Fruit fly (Drosophila melanogaster) whole organism, embryonic: ENCODE results near the gene CG10038.

Source experiments
- Atf3 ChIP-seq: fragments of 200-800 bp; sonication (Bioruptor generic); optimal IDR thresholded peaks from 3 replicates; lab custom pipeline; 2016; ENCODE audit warnings: missing biosample characterization, missing genetic modification characterization
- Bgb ChIP-seq: fragments of 200-800 bp; sonication (Bioruptor generic); IDR thresholded peaks from 2 replicates; pipeline ENCODE4 v1.3.6; 2022; ENCODE audit warnings: missing biosample characterization, missing genetic modification characterization; ENCODE audit not compliant: partially characterized antibody
- CG10462 ChIP-seq: fragments of 200-800 bp; sonication (Bioruptor generic); optimal IDR thresholded peaks from 2 replicates; lab custom pipeline; 2016; ENCODE audit warnings: missing biosample characterization, missing genetic modification characterization
- CG11085 ChIP-seq: fragments of 200-800 bp; sonication (Bioruptor generic); IDR thresholded peaks from 2 replicates; pipeline ENCODE4 v1.3.6; 2022; ENCODE audit warnings: missing biosample characterization, missing genetic modification characterization
- CG13775 ChIP-seq: fragments of 200-800 bp; sonication (Bioruptor generic); optimal IDR thresholded peaks from 3 replicates; lab custom pipeline; 2017; ENCODE audit warnings: missing biosample characterization, mild to moderate bottlenecking, missing genetic modification characterization
- CG15601 ChIP-seq: fragments of 200-800 bp; sonication (Bioruptor generic); optimal IDR thresholded peaks from 3 replicates; lab custom pipeline; 2019; ENCODE audit warnings: missing biosample characterization, mild to moderate bottlenecking, missing genetic modification characterization, moderate library complexity
- CG18476 ChIP-seq: fragments of 200-800 bp; sonication (Bioruptor generic); optimal IDR thresholded peaks from 2 replicates; lab custom pipeline; 2016; ENCODE audit warnings: missing biosample characterization, mild to moderate bottlenecking, missing genetic modification characterization
- CG18619 ChIP-seq: fragments of 200-800 bp; sonication (Bioruptor generic); optimal IDR thresholded peaks from 3 replicates; lab custom pipeline; 2017; ENCODE audit warnings: missing biosample characterization, mild to moderate bottlenecking, missing genetic modification characterization
- CG18764 ChIP-seq: fragments of 200-800 bp; sonication (Bioruptor generic); optimal IDR thresholded peaks from 3 replicates; lab custom pipeline; 2016; ENCODE audit warnings: missing biosample characterization, missing genetic modification characterization
- CG2202 ChIP-seq: fragments of 200-800 bp; sonication (Bioruptor generic); optimal IDR thresholded peaks from 2 replicates; lab custom pipeline; 2018; ENCODE audit warnings: missing biosample characterization, mild to moderate bottlenecking, missing genetic modification characterization
- CG2712 ChIP-seq: fragments of 200-800 bp; optimal IDR thresholded peaks from 3 replicates; lab custom pipeline; 2019; ENCODE audit warnings: missing biosample characterization, mild to moderate bottlenecking, missing genetic modification characterization, moderate library complexity
- CG2875 ChIP-seq: fragments of 200-800 bp; sonication (Bioruptor generic); optimal IDR thresholded peaks from 2 replicates; lab custom pipeline; 2017; ENCODE audit warnings: missing biosample characterization, mild to moderate bottlenecking, missing genetic modification characterization, missing genetic modification reagents
- CG2889 ChIP-seq: fragments of 200-800 bp; sonication (Bioruptor generic); IDR thresholded peaks from 3 replicates; pipeline ENCODE4 v1.3.6; 2022; ENCODE audit warnings: missing biosample characterization, missing genetic modification characterization
- CG30431 ChIP-seq: fragments of 200-800 bp; sonication (Bioruptor generic); optimal IDR thresholded peaks from 2 replicates; lab custom pipeline; 2017; ENCODE audit warnings: missing biosample characterization, missing genetic modification characterization
- CG33557 ChIP-seq: fragments of 200-800 bp; sonication (Bioruptor generic); optimal IDR thresholded peaks from 2 replicates; lab custom pipeline; 2019; ENCODE audit warnings: missing biosample characterization, mild to moderate bottlenecking, missing genetic modification characterization, moderate library complexity
- CG34376 ChIP-seq: fragments of 200-800 bp; sonication (Bioruptor generic); optimal IDR thresholded peaks from 2 replicates; lab custom pipeline; 2018; ENCODE audit warnings: missing biosample characterization, mild to moderate bottlenecking, missing genetic modification characterization
- CG5953 ChIP-seq: fragments of 200-800 bp; sonication (Bioruptor generic); IDR thresholded peaks from 2 replicates; pipeline ENCODE4 v1.3.6; 2022; ENCODE audit warnings: missing biosample characterization, missing genetic modification characterization
- CG6254 ChIP-seq: fragments of 200-800 bp; sonication (Bioruptor generic); optimal IDR thresholded peaks from 3 replicates; lab custom pipeline; 2017; ENCODE audit warnings: mild to moderate bottlenecking, missing biosample characterization, missing genetic modification reagents, missing genetic modification characterization
- CG6689 ChIP-seq: fragments of 200-800 bp; sonication (Bioruptor generic); IDR thresholded peaks from 2 replicates; pipeline ENCODE4 v1.3.6; 2022; ENCODE audit warnings: missing biosample characterization, missing genetic modification characterization
- CG7745 ChIP-seq: fragments of 200-800 bp; sonication (Bioruptor generic); optimal IDR thresholded peaks from 2 replicates; lab custom pipeline; 2018; ENCODE audit warnings: missing biosample characterization, mild to moderate bottlenecking, missing genetic modification characterization, moderate library complexity
- CG8359 ChIP-seq: fragments of 200-800 bp; sonication (Bioruptor generic); optimal IDR thresholded peaks from 2 replicates; lab custom pipeline; 2017; ENCODE audit warnings: missing biosample characterization, mild to moderate bottlenecking, missing genetic modification characterization, borderline replicate concordance
- CG8944 ChIP-seq: fragments of 200-800 bp; sonication (Bioruptor generic); optimal IDR thresholded peaks from 3 replicates; lab custom pipeline; 2016; ENCODE audit warnings: missing biosample characterization, missing genetic modification characterization
- CG9437 ChIP-seq: fragments of 200-800 bp; sonication (Bioruptor generic); optimal IDR thresholded peaks from 2 replicates; lab custom pipeline; 2018; ENCODE audit warnings: missing biosample characterization, mild to moderate bottlenecking, missing genetic modification characterization
- Doc2 ChIP-seq: fragments of 200-800 bp; sonication (Bioruptor generic); IDR thresholded peaks from 2 replicates; pipeline ENCODE4 v1.3.6; 2022; ENCODE audit warnings: missing biosample characterization, missing genetic modification characterization
- Fer3 ChIP-seq: fragments of 200-800 bp; sonication (Bioruptor generic); optimal IDR thresholded peaks from 2 replicates; lab custom pipeline; 2018; ENCODE audit warnings: missing biosample characterization, mild to moderate bottlenecking, missing genetic modification characterization, moderate library complexity
- H2.0 ChIP-seq: fragments of 200-800 bp; sonication (Bioruptor generic); IDR thresholded peaks from 2 replicates; pipeline ENCODE4 v1.3.6; 2022; ENCODE audit warnings: missing biosample characterization, missing genetic modification characterization
- HmgZ ChIP-seq: fragments of 200-800 bp; sonication (Bioruptor generic); optimal IDR thresholded peaks from 2 replicates; lab custom pipeline; 2018; ENCODE audit warnings: missing biosample characterization, mild to moderate bottlenecking, missing genetic modification characterization
- MESR4 ChIP-seq: fragments of 200-800 bp; sonication (Bioruptor generic); optimal IDR thresholded peaks from 2 replicates; lab custom pipeline; 2018; ENCODE audit warnings: missing biosample characterization, mild to moderate bottlenecking, missing genetic modification characterization, moderate library complexity
- Meics ChIP-seq: fragments of 200-800 bp; sonication (Bioruptor generic); optimal IDR thresholded peaks from 2 replicates; lab custom pipeline; 2017; ENCODE audit warnings: missing biosample characterization, mild to moderate bottlenecking, missing genetic modification characterization
- Neu2 ChIP-seq: fragments of 200-800 bp; sonication (Bioruptor generic); optimal IDR thresholded peaks from 3 replicates; lab custom pipeline; 2016; ENCODE audit warnings: missing biosample characterization, missing genetic modification characterization, borderline replicate concordance
- Opbp ChIP-seq: fragments of 200-800 bp; sonication (Bioruptor generic); IDR thresholded peaks from 3 replicates; pipeline ENCODE4 v1.3.6; 2022; ENCODE audit warnings: missing biosample characterization, missing genetic modification characterization; ENCODE audit not compliant: partially characterized antibody
- Pdp1 ChIP-seq, 2 experiments: fragments of 200-800 bp; sonication (Bioruptor generic); optimal IDR thresholded peaks; 3 replicates each; lab custom pipeline; 2016; ENCODE audit warnings: missing biosample characterization in 2 of 2, missing genetic modification characterization in 2 of 2, mild to moderate bottlenecking in 1 of 2, moderate library complexity in 1 of 2
- Sin3A ChIP-seq: fragments of >200 bp; optimal IDR thresholded peaks from 2 replicates; lab custom pipeline; 2018
- Six4 ChIP-seq: fragments of 200-800 bp; sonication (Bioruptor generic); optimal IDR thresholded peaks from 2 replicates; lab custom pipeline; 2016; ENCODE audit warnings: missing biosample characterization, missing genetic modification characterization
- TFAM ChIP-seq: fragments of 200-800 bp; sonication (Bioruptor generic); optimal IDR thresholded peaks from 2 replicates; lab custom pipeline; 2017; ENCODE audit warnings: missing biosample characterization, missing genetic modification characterization, inconsistent platforms
- Taf1 ChIP-seq: fragments of 200-800 bp; sonication (Bioruptor generic); IDR thresholded peaks from 2 replicates; pipeline ENCODE4 v1.3.6; 2022; ENCODE audit warnings: missing biosample characterization, missing genetic modification characterization
- az2 ChIP-seq: fragments of 200-800 bp; sonication (Bioruptor generic); optimal IDR thresholded peaks from 3 replicates; lab custom pipeline; 2016; ENCODE audit warnings: missing biosample characterization, missing genetic modification characterization
- bab2 ChIP-seq: fragments of 200-800 bp; sonication (Bioruptor generic); optimal IDR thresholded peaks from 2 replicates; lab custom pipeline; 2016; ENCODE audit warnings: missing biosample characterization, missing genetic modification characterization
- chinmo ChIP-seq: fragments of 200-800 bp; sonication (Bioruptor generic); IDR thresholded peaks from 4 replicates; pipeline ENCODE4 v1.3.6; 2022; ENCODE audit warnings: missing biosample characterization, missing genetic modification characterization; ENCODE audit not compliant: partially characterized antibody
- croc ChIP-seq: fragments of 200-800 bp; sonication (Bioruptor generic); conservative IDR thresholded peaks from 3 replicates; pipeline ENCODE4 v1.3.6; 2022; ENCODE audit warnings: missing biosample characterization, missing genetic modification characterization
- dimm ChIP-seq: fragments of 200-800 bp; sonication (Bioruptor generic); IDR thresholded peaks from 2 replicates; pipeline ENCODE4 v1.3.6; 2022; ENCODE audit warnings: missing biosample characterization, missing genetic modification characterization
- ftz-f1 ChIP-seq: fragments of 200-800 bp; sonication (Bioruptor generic); optimal IDR thresholded peaks from 2 replicates; lab custom pipeline; 2016; ENCODE audit warnings: missing biosample characterization, missing genetic modification characterization
- grn ChIP-seq: fragments of 200-800 bp; sonication (Bioruptor generic); optimal IDR thresholded peaks from 3 replicates; lab custom pipeline; 2017; ENCODE audit warnings: missing biosample characterization, missing genetic modification characterization
- hkb ChIP-seq, 2 experiments: fragments of 200-800 bp in 1 of 2; fragments of >200 bp in 1 of 2; sonication (Bioruptor generic) in 1 of 2; IDR thresholded peaks in 1 of 2; optimal IDR thresholded peaks in 1 of 2; 2 replicates each; pipeline versions ENCODE4 v1.3.6 to Lab custom; 2017 to 2022; ENCODE audit warnings: missing biosample characterization in 1 of 2, missing genetic modification characterization in 1 of 2
- jigr1 ChIP-seq: fragments of 200-800 bp; sonication (Bioruptor generic); IDR thresholded peaks from 3 replicates; pipeline ENCODE4 v1.3.6; 2022; ENCODE audit warnings: missing biosample characterization, missing genetic modification characterization
- mam ChIP-seq: fragments of 200-800 bp; sonication (Bioruptor generic); optimal IDR thresholded peaks from 3 replicates; lab custom pipeline; 2016; ENCODE audit warnings: missing biosample characterization, missing genetic modification characterization
- sens-2 ChIP-seq: fragments of 200-800 bp; sonication (Bioruptor generic); IDR thresholded peaks from 2 replicates; pipeline ENCODE4 v1.3.6; 2022; ENCODE audit warnings: missing biosample characterization, missing genetic modification characterization
- seq ChIP-seq: fragments of 200-800 bp; sonication (Bioruptor generic); IDR thresholded peaks from 2 replicates; pipeline ENCODE4 v1.3.6; 2022; ENCODE audit warnings: missing biosample characterization, missing genetic modification characterization
- sug ChIP-seq: fragments of 200-800 bp; optimal IDR thresholded peaks from 2 replicates; lab custom pipeline; 2019; ENCODE audit warnings: missing biosample characterization, mild to moderate bottlenecking, missing genetic modification characterization, moderate library complexity
- toy ChIP-seq: fragments of 200-800 bp; sonication (Bioruptor generic); IDR thresholded peaks from 2 replicates; pipeline ENCODE4 v1.3.6; 2022; ENCODE audit warnings: missing biosample characterization, missing genetic modification characterization

CG10038 gene

DNA sequence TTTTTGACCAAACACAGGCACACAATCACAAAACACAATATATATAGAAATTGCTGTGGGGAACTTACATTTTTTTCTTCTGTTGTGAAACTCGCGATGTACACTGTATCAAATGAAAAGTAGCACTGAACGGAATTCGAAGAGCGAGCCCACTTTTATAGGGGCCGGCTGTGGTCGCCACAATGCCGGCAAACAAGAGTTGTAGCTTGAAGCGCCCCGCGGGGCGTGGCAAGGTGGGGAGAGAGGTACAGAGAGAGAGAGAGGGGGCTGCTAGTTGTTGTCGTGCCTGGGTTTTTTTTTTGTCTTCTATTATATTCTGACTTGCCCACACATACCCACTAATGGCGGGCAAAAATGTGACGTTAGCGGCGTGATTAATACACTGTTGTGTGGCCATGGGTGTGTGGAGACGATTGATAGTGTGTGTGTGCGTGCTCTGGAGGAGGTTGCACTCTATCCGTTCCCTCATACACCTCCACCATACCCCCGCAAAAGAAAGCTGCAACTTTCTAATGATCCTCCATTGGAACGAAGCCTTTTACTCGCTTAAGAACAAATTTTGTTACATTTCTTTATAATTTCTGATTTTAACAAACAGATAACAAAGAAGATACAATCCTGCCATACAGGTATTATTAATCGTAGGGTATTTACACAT, 18.8 kb upstream of the CG10038 start, which contains the start of gene GstD1 (continued):
- TF ChIP-seq CG2712 (tag; lab: Kevin White, UChicago) (peak; percentile 21), grn (GFP tag; lab: Kevin White, UChicago) (no peak), CG18764 (GFP tag; lab: Kevin White, UChicago) (no peak), CG15601 (tag; lab: Kevin White, UChicago) (no peak), CG2889 (GFP tag; lab: Robert Waterston, UW) (no peak), CG6254 (GFP tag; lab: Kevin White, UChicago) (no peak), CG30431 (GFP tag; lab: Kevin White, UChicago) (no peak), Taf1 (GFP tag; lab: Robert Waterston, UW) (no peak), CG18476 (peak; percentile 7), CG34376 (peak; percentile 53), hkb (optimal IDR thresholded peaks at IDR 0.05; lab: Kevin White, UChicago) (no peak), hkb (GFP tag; IDR thresholded peaks at IDR 0.05; lab: Robert Waterston, UW) (no peak), CG6689 (no peak), CG8944 (GFP tag; lab: Kevin White, UChicago) (peak; percentile 23), CG10462 (GFP tag; lab: Kevin White, UChicago) (no peak), CG11085 (GFP tag; lab: Robert Waterston, UW) (no peak), CG9437 (GFP tag; lab: Kevin White, UChicago) (peak; percentile 35), CG5953 (GFP tag; lab: Robert Waterston, UW) (no peak), dimm (no peak), TFAM (no peak), H2.0 (GFP tag; lab: Robert Waterston, UW) (0 out of 2 replicates have a peak, but pooled peaks have one; percentile 4), Neu2 (GFP tag; lab: Kevin White, UChicago) (no peak), jigr1 (no peak), Fer3 (peak; percentile 12), az2 (GFP tag; lab: Kevin White, UChicago) (no peak), seq (GFP tag; lab: Robert Waterston, UW) (no peak), croc (GFP tag; lab: Robert Waterston, UW) (no peak), toy (GFP tag; lab: Robert Waterston, UW) (no peak), Pdp1 (GFP tag; optimal IDR thresholded peaks at IDR 0.05; lab: Kevin White, UChicago) (peak; percentile 32 to 45), ftz-f1 (peak; percentile 88), chinmo (GFP tag; lab: Robert Waterston, UW) (peak; percentile 90), Meics (GFP tag; lab: Kevin White, UChicago) (peak; percentile 73), CG2875 (GFP tag; lab: Kevin White, UChicago) (no peak), Atf3 (GFP tag; lab: Kevin White, UChicago) (no peak), Bgb (GFP tag; lab: Robert Waterston, UW) (peak; percentile 63), Sin3A (no peak), Six4 (peak; percentile 33), sug (tag; lab: Kevin White, UChicago) (peak; percentile 56), CG7745 (tag; lab: Kevin White, UChicago) (no peak), Doc2 (GFP tag; lab: Robert Waterston, UW) (no peak), CG2202 (tag; lab: Kevin White, UChicago) (no peak), CG13775 (GFP tag; lab: Kevin White, UChicago) (peak; percentile 9), Opbp (GFP tag; lab: Robert Waterston, UW) (peak; percentile 35; the same call in 2 of the 3 replicates), sens-2 (GFP tag; lab: Robert Waterston, UW) (no peak), HmgZ (tag; lab: Kevin White, UChicago) (peak; percentile 56), mam (peak; percentile 34), CG33557 (GFP tag; lab: Kevin White, UChicago) (no peak), bab2 (GFP tag; lab: Kevin White, UChicago) (peak; percentile 51), CG8359 (GFP tag; lab: Kevin White, UChicago) (no peak), MESR4 (GFP tag; lab: Kevin White, UChicago) (no peak), CG18619 (GFP tag; lab: Kevin White, UChicago) (peak; percentile 44)
